Worm (Caenorhabditis elegans): Measurements from ENCODE around the gene F14H3.6.

DNA sequence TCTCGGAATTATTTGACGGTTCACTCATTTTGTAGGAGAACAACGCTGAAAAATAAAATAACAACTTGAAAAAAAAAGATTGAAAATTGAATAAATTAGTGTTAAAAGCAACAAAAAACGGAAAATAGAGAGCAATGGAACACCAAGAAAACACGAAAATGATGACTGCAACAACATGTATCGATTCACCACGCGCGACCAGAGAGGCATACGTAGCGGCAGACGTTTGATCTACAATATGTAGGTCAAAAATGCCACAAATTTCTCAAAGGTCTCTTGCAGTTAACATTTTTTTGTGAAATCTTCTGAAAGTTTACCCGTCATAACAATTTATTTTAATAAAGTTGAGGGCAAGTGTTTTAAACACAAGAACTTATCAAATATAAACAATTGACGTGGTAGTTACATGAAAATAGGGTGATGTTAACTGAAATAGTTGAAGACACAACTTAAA, 1.7 kb downstream of the F14H3.6 start, which contains the start of gene F14H3.5:
- TF ChIP-seq ceh-39 (tag; optimal IDR thresholded peaks at IDR 0.05) (no peak), lin-32 (GFP tag; optimal IDR thresholded peaks at IDR 0.05) (no peak), unc-62 (GFP tag; optimal IDR thresholded peaks at IDR 0.05) (no peak), mls-2 (tag; optimal IDR thresholded peaks at IDR 0.05) (no peak), nhr-76 (tag; optimal IDR thresholded peaks at IDR 0.05) (no peak), lin-13 (tag; optimal IDR thresholded peaks at IDR 0.05) (no peak), mab-5 (tag; optimal IDR thresholded peaks at IDR 0.05) (no peak), nhr-237 (tag; optimal IDR thresholded peaks at IDR 0.05) (no peak), mep-1 (tag; optimal IDR thresholded peaks at IDR 0.05) (no peak), ztf-11 (tag; optimal IDR thresholded peaks at IDR 0.05) (no peak), pha-4 (tag; optimal IDR thresholded peaks at IDR 0.05) (no peak), elt-3 (tag; optimal IDR thresholded peaks at IDR 0.05) (no peak)
